Fruit fly (Drosophila melanogaster) ovary, adult (tissue): ENCODE results near the gene scny.

Experiments
- CG17801 ChIP-seq: fragments of 200-800 bp; optimal IDR thresholded peaks from 2 replicates; lab custom pipeline; 2019; ENCODE audit warnings: missing biosample characterization, mild to moderate bottlenecking, missing genetic modification characterization, moderate library complexity; ENCODE audit not compliant: partially characterized antibody

Gene scny

DNA sequence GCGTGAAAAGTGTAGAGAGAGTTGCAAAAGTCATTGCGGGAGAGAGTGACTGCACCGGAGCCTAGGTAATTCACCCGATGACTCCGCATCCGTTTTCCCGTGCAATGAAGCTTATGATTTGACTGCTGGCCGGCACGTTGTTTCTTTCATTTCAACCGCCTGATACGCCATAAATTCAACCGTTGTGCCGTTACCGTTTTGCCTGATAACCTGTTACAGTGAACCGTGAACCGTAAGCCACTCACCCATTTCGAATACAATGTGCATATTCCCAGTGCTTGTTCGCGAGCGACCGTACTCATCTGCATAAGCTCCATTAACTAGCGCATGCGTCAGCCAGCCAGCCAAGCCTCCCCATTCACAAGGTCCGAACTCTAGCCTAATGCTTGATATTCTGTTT, 6.0 kb downstream of the scny start:
- TF ChIP-seq CG17801 (GFP tag; lab: Kevin White, UChicago), result no peak

DNA sequence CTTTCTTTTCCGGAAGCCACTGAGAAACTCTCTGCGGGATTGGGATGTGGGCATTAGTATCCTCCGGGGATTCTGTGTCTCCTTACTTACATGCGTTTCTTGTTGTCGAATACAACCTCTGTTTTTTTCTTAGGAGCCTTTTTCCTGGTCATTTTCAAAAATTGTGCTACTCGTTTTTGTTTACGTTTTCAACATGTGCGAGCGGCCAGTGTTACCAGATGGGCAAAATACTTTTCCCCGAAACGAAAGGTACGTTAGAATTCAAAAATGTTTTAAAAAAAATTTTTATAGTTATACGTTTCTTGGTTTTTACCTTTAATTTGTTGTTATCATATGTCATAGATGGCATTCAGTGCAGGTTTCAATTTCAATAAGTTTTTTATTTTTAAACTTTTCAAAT, 8.3 kb downstream of the scny start, which contains the start of gene vito:
Gene vito (minus strand): TSS at position 220 of the 400 bp plus-strand sequence.
- no peak for TF ChIP-seq CG17801 (GFP tag; lab: Kevin White, UChicago)

DNA sequence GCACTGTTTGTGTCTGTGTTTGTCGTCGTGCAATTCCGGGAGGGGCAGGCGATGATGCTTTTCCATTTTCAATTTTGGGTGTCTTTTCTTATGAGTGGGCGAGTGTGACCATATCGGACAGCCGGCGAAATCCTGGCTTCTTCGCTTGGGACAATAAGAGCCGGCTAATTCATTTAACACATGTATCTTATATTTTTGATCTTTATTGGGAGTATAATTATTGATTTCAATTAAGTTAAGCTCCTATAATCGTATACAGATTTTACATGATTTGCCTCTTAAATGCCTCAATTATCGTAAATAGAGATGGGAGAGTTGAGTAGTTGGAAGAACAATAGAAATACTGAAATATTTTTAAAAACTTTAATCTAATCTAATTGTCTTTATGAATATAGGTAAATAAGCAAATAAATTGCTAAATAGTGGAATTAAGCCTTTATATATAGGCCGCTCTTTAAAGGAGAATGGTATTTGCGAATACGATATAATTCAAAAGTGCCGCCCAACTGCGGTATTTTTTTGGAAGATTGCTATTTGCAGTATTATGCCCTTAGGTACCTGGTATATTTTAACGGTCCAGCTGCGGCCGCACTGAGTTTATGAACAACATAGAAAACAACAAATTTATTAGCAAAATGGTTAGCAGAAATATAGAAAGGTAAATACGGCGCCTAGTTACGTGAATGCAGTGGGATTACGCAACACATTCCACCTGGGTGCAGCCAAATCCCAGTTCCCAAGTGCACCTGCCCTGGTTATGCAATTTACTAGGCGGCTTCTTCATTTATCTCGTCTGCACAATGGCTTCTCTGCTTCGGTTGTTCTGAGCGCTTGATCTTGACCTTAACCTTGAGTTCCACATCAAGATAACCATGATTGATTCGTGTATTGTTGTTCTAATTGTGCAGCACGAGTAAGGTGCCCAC, 10.9 kb downstream of the scny start, which contains the start of the genes Myt1, PGRP-LD and Pmi:
Gene Myt1 (minus strand): TSS at position 116 of the 926 bp plus-strand sequence.
Gene PGRP-LD (plus strand): TSS at position 576 of the 926 bp plus-strand sequence.
Gene Pmi (plus strand): TSS at position 576 of the 926 bp plus-strand sequence.
- no peak for TF ChIP-seq CG17801 (GFP tag; lab: Kevin White, UChicago)

DNA sequence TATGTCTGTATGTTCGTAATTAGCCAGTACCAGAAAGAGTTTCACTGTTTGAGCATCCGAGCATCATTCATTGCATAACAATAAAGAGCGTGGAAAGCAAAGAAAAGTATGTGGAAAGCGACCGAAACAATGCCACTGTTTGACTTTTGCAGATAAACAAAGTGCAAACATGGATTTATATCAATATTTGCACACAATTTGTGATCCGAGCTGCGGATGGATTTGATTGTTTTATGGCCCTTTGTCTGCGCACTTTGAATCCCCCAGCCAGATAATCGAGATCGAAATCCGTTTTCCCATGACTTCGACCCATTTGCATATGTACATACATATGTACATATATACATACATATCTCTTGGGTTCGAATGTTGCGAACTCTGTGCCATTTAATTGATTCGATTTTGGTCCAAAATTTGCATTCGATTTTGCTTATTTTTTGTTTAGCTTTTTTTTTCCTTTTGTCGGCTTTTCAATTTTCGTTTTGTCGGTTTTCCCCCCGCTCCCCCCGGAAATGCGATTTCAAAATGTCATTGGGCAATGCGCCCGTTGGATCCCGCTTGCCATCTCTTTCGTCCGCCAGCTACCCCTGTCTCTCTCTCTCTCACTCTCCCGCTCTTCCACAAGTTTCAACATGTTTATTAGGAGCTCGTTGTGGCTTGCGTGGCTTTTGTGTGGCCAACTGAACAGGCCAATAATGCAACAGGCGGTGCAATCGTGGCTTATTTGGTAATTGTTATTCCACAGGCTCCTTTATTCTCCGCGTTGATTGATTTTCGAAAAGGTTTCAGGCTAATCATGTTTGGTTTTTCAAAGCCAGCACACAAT, 16.6 kb downstream of the scny start:
- no peak for TF ChIP-seq CG17801 (GFP tag; lab: Kevin White, UChicago)

DNA sequence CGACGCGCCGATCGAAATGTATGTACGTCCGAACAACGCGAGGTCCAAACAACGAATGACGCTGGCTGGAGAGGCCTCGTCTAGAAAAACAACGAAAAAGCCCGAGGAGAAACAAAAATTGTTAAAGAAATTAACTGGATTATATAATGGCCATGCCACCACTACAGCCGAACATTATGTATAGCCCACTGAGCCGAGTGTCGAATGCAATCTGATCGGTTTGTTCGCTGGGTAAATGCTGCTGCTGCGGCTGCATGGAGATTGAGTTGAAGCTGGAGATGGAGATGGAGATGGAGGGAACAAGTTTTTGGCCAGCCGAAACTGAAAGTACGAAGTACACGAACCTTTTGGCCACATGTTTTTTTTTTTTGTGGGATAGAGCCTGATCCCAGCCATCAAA, 17.8 kb downstream of the scny start, which contains the start of gene Cralbp:
Gene Cralbp (minus strand): TSS at position 115 of the 400 bp plus-strand sequence.
- TF ChIP-seq CG17801 (GFP tag; lab: Kevin White, UChicago), result no peak

DNA sequence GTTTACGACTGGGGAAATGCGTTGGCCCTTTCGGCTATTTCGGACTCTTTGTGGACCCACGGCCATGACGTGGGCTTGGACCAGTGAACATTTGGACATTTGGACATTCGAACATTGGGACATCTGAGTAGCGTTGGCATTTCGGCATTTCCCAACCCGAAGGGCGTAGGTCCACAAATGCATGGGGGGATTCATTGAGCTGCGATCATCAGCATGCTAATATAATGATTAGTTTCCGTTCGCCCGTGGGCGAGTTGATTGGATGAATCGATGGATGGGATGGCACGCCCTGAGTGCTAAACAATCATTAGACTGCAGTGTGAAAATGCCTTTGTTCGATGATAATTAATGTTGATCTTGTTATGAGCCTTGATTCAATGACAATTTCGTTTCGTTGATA, 18.7 kb downstream of the scny start:
- no peak for TF ChIP-seq CG17801 (GFP tag; lab: Kevin White, UChicago)

DNA sequence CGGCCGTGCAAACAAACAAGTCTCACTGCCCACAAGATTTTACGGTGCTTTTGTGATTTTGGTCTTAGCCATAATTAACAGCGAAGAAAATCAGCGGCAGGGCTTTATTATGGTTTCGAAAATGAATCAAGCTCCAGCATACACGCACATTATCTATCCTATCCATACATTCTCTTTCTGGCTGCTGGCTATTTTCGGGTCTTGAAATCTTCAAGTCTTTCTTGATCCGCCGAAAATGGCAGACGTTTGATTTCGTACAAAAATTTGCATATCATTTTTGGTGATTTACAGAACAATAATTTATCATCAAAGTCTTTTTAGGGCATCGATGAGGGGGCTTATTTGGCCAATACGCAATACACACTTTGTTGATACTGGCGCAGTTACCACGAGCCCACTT, 20.0 kb downstream of the scny start:
- TF ChIP-seq CG17801 (GFP tag; lab: Kevin White, UChicago), result no peak

DNA sequence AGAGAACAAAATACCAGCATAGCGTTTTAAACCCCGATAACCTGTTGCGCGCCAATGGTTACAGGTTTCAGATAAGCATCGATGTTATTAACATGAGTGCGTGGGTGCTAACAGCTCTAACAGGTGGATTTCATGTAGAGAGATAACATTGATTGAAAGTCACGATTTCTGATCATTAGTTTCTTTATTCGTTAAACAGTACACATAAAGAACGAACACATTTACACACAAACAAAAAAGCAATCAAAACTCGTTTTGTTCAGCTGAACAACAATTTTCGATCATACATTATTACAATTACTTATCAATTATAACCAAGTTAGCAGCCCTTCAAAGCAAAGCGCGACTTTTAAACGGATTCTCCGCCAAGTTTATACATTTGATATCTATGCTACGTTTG, 20.9 kb downstream of the scny start:
- peak; percentile 32 for TF ChIP-seq CG17801 (GFP tag; lab: Kevin White, UChicago)

DNA sequence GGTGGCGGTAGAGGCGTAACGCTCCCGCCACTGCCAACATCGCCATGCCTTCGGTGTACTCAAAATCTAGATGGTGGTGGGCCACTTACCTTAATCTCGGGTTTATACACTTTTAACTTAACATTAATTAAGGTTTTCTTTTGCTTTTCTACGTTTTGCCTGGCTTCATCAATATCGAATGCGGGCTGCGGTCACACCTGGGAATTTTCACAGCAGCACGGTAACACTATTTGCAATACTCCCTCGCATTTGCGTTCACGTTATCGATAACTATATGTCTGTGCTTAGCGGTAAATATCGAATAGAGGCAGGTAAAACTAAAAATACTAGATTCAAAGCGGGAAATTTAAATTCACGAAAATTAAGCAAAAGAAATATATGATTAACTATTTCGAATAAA, 25.2 kb downstream of the scny start, which contains the start of gene Bre1:
Gene Bre1 (minus strand): TSS at position 226 of the 400 bp plus-strand sequence.
- no peak for TF ChIP-seq CG17801 (GFP tag; lab: Kevin White, UChicago)

DNA sequence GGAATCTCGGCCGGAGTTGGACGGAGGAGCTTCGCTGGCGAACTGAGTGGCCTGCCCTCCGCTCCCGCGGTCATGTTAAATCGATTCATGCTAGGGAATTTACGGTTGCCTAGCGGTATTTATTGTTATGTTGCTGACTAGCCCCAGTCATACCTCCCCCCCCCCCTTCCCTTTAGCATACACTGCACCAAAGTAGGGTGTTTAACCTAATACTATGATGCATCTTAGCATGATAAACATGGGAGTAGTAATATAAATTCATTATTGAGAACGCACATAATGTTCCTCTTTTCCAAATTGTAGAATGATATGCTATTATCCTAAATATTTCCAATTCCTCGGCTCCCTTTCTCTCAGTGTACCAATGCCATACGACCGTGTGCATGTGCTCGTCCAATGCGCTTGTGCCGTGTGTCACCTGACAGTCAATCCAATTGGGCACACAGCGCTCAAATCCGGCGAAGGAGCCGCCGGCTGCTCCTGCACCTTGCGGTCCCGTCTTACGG, 27.7 kb downstream of the scny start, which contains the start of gene Tektin-C:
Gene Tektin-C (minus strand): TSS at position 51 of the 506 bp plus-strand sequence.
- no peak for TF ChIP-seq CG17801 (GFP tag; lab: Kevin White, UChicago)

DNA sequence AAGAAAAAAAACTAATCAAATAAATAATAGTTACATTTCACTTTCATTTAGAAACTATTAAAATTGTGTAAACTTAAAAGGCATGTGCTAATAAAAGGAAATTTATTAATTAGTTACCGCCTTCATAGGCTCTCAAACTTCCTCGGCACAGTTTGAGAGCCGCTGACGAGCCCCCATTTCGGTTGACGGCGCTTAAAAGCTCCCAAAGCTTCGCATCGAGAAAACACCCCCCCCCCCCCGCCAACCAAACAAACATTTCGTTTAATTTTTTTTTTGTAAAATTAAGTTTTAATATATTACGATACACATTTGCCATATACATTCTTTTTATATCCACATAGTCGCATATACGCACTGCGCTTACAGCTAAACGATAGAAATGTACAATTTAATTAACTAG, 28.5 kb downstream of the scny start:
- no peak for TF ChIP-seq CG17801 (GFP tag; lab: Kevin White, UChicago)

DNA sequence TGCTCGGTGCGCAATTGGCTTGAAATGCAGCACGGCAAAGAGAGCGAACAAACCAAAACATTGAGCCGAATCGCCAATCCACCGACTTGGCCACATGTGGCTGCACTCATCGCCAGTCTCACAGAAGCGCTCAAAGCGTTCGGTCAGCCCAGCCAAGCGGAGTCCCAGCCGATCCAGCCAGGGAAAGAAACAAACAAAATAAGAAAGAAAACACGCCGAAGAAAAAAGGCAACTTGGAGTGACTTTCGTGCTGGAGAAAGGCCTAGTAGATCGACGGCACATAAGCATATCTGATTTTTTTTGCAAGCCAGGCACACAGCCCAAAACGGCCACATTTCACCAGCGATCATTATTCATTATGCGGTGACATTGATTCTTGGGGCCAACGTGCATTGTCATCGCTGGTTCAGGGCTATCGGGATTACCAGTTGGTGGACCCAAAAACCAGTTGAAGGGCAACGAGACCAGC, 33.3 kb downstream of the scny start:
- no peak for TF ChIP-seq CG17801 (GFP tag; lab: Kevin White, UChicago)

DNA sequence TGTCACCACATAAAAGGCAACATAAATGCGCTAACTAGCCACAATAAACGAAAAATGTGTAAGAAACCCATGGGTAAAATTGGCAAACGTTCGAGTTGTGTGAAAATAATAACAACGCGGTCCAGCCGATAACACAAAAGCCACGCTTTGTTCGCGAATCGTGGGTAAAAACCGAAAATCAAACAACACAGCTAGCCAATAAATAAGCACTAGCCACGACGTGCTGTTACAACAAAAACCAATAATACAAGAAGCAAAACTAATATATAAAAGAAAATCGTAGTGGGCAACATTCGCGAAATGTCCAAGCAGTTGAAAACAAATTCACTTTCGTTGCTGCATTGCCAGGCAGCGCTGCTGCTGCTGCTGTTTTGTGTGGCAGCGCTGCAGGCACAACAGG, 33.9 kb downstream of the scny start, which contains the start of gene CG42272:
Gene CG42272 (plus strand): TSS at position 301 of the 400 bp plus-strand sequence.
- TF ChIP-seq CG17801 (GFP tag; lab: Kevin White, UChicago), result no peak

DNA sequence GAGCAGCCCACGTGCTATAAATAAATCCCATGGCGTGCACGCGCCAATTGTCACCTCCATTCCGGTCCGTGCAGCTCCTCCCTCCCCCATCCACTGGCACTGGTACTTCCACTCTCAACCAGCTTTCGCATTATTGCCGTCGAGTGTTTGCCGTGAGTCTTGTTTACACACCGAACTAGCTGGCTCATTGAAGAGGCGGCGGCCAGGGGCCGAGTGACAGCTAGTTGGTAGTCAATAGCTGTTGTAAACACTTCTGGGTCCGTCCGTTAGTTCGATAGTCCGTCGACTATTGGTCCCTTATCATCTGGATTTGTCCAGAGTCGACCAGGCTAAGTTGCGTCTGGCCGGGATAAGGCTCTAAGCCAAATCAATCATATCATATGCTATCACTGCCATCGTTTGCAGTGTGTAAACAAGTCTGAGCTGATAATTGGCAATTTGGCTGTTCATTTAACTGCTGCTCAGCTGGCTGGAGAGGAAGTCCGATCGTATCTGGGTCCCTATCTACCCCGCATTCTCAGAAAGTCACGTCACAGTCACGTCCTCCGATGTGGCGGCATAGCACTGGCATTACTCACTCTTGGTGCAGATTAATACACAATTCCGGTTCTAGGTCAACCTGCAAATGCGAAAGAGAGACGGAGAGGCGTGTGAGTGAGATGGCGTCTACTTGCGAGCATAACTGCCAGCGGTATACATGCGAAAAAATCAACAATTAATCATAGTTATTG, 38.7 kb downstream of the scny start:
- TF ChIP-seq CG17801 (GFP tag; lab: Kevin White, UChicago), result no peak
